Fruit fly (Drosophila melanogaster) whole organism, embryonic: Measurements from ENCODE around the gene Glg1.

Experiments used
- Bteb2 ChIP-seq: fragments of 200-800 bp; sonication (Bioruptor generic); optimal IDR thresholded peaks from 2 replicates; lab custom pipeline; 2016; ENCODE audit warnings: missing biosample characterization, missing genetic modification characterization
- CG1024 ChIP-seq: fragments of 200-800 bp; sonication (Bioruptor generic); IDR thresholded peaks from 2 replicates; pipeline ENCODE4 v1.3.6; 2022; ENCODE audit warnings: missing biosample characterization, missing genetic modification characterization
- CG10959 ChIP-seq: fragments of 200-800 bp; sonication (Bioruptor generic); IDR thresholded peaks from 2 replicates; pipeline ENCODE4 v1.3.6; 2022; ENCODE audit warnings: missing biosample characterization, missing genetic modification characterization
- CG11723 ChIP-seq: fragments of 200-800 bp; sonication (Bioruptor generic); optimal IDR thresholded peaks from 2 replicates; lab custom pipeline; 2017; ENCODE audit warnings: missing biosample characterization, mild to moderate bottlenecking, missing genetic modification characterization
- CG12219 ChIP-seq: fragments of 200-800 bp; sonication (Bioruptor generic); optimal IDR thresholded peaks from 3 replicates; lab custom pipeline; 2018; ENCODE audit warnings: missing biosample characterization, mild to moderate bottlenecking, missing genetic modification characterization
- CG12942 ChIP-seq: fragments of 200-800 bp; sonication (Bioruptor generic); optimal IDR thresholded peaks from 3 replicates; lab custom pipeline; 2016; ENCODE audit warnings: missing biosample characterization, missing genetic modification characterization
- CG15514 ChIP-seq: fragments of 200-800 bp; sonication (Bioruptor generic); optimal IDR thresholded peaks from 3 replicates; lab custom pipeline; 2017; ENCODE audit warnings: missing biosample characterization, missing genetic modification characterization, mild to moderate bottlenecking, moderate library complexity, missing genetic modification reagents
- CG15601 ChIP-seq: fragments of 200-800 bp; sonication (Bioruptor generic); optimal IDR thresholded peaks from 3 replicates; lab custom pipeline; 2019; ENCODE audit warnings: missing biosample characterization, mild to moderate bottlenecking, missing genetic modification characterization, moderate library complexity
- CG1832 ChIP-seq: fragments of 200-800 bp; sonication (Bioruptor generic); optimal IDR thresholded peaks from 2 replicates; lab custom pipeline; 2017; ENCODE audit warnings: missing biosample characterization, mild to moderate bottlenecking, missing genetic modification characterization, inconsistent platforms
- CG2120 ChIP-seq: fragments of 200-800 bp; sonication (Bioruptor generic); optimal IDR thresholded peaks from 3 replicates; lab custom pipeline; 2016; ENCODE audit warnings: missing biosample characterization, missing genetic modification characterization
- CG2678 ChIP-seq: fragments of 200-800 bp; sonication (Bioruptor generic); optimal IDR thresholded peaks from 3 replicates; lab custom pipeline; 2019; ENCODE audit warnings: missing biosample characterization, mild to moderate bottlenecking, missing genetic modification characterization, moderate library complexity
- CG2875 ChIP-seq: fragments of 200-800 bp; sonication (Bioruptor generic); optimal IDR thresholded peaks from 2 replicates; lab custom pipeline; 2017; ENCODE audit warnings: missing biosample characterization, mild to moderate bottlenecking, missing genetic modification characterization, missing genetic modification reagents
- CG2889 ChIP-seq: fragments of 200-800 bp; sonication (Bioruptor generic); IDR thresholded peaks from 3 replicates; pipeline ENCODE4 v1.3.6; 2022; ENCODE audit warnings: missing biosample characterization, missing genetic modification characterization
- CG34422 ChIP-seq: fragments of 200-800 bp; sonication (Bioruptor generic); IDR thresholded peaks from 3 replicates; pipeline ENCODE4 v1.3.6; 2022; ENCODE audit warnings: missing biosample characterization, missing genetic modification characterization
- CG3995 ChIP-seq: fragments of 200-800 bp; sonication (Bioruptor generic); optimal IDR thresholded peaks from 3 replicates; lab custom pipeline; 2016; ENCODE audit warnings: missing biosample characterization, missing genetic modification characterization
- CG6654 ChIP-seq: fragments of 200-800 bp; sonication (Bioruptor generic); optimal IDR thresholded peaks from 2 replicates; lab custom pipeline; 2017; ENCODE audit warnings: missing biosample characterization, mild to moderate bottlenecking, missing genetic modification characterization
- CG7271 ChIP-seq: fragments of 200-800 bp; sonication (Bioruptor generic); optimal IDR thresholded peaks from 2 replicates; lab custom pipeline; 2018; ENCODE audit warnings: missing biosample characterization, mild to moderate bottlenecking, missing genetic modification characterization, moderate library complexity
- Dip2 ChIP-seq: fragments of 200-800 bp; sonication (Bioruptor generic); IDR thresholded peaks from 2 replicates; pipeline ENCODE4 v1.3.6; 2022; ENCODE audit warnings: missing biosample characterization, missing genetic modification characterization
- Fer3 ChIP-seq: fragments of 200-800 bp; sonication (Bioruptor generic); optimal IDR thresholded peaks from 2 replicates; lab custom pipeline; 2018; ENCODE audit warnings: missing biosample characterization, mild to moderate bottlenecking, missing genetic modification characterization, moderate library complexity
- HLH54F ChIP-seq: fragments of 200-800 bp; sonication (Bioruptor generic); optimal IDR thresholded peaks from 3 replicates; lab custom pipeline; 2016; ENCODE audit warnings: missing biosample characterization, missing genetic modification characterization
- Lim3 ChIP-seq: fragments of 200-800 bp; sonication (Bioruptor generic); IDR thresholded peaks from 2 replicates; pipeline ENCODE4 v1.3.6; 2022; ENCODE audit warnings: missing biosample characterization, missing genetic modification characterization
- Oaz ChIP-seq: fragments of 200-800 bp; sonication (Bioruptor generic); IDR thresholded peaks from 2 replicates; pipeline ENCODE4 v1.3.6; 2022; ENCODE audit warnings: missing biosample characterization, missing genetic modification characterization
- Poxn ChIP-seq: fragments of 200-800 bp; sonication (Bioruptor generic); IDR thresholded peaks from 2 replicates; pipeline ENCODE4 v1.3.6; 2022; ENCODE audit warnings: missing biosample characterization, missing genetic modification characterization
- Scr ChIP-seq: fragments of 200-800 bp; sonication (Bioruptor generic); IDR thresholded peaks from 2 replicates; pipeline ENCODE4 v1.3.6; 2022; ENCODE audit warnings: missing biosample characterization, missing genetic modification characterization; ENCODE audit not compliant: partially characterized antibody
- Trl ChIP-seq, 3 experiments: fragments of >200 bp in 2 of 3; fragments of 200-800 bp in 1 of 3; sonication (Bioruptor generic) in 1 of 3; optimal IDR thresholded peaks; 2 replicates in 1 of 3; 3 replicates in 2 of 3; lab custom pipeline; 2016 to 2017; ENCODE audit warnings: missing biosample characterization in 1 of 3, missing genetic modification characterization in 1 of 3
- chinmo ChIP-seq: fragments of 200-800 bp; sonication (Bioruptor generic); IDR thresholded peaks from 4 replicates; pipeline ENCODE4 v1.3.6; 2022; ENCODE audit warnings: missing biosample characterization, missing genetic modification characterization; ENCODE audit not compliant: partially characterized antibody
- chn ChIP-seq: fragments of 200-800 bp; sonication (Bioruptor generic); optimal IDR thresholded peaks from 2 replicates; lab custom pipeline; 2016; ENCODE audit warnings: missing biosample characterization, missing genetic modification characterization
- ci ChIP-seq: fragments of 200-800 bp; sonication (Bioruptor generic); IDR thresholded peaks from 3 replicates; pipeline ENCODE4 v1.3.6; 2022; ENCODE audit warnings: missing biosample characterization, missing genetic modification characterization
- emc ChIP-seq: fragments of 200-800 bp; sonication (Bioruptor generic); optimal IDR thresholded peaks from 2 replicates; lab custom pipeline; 2016; ENCODE audit warnings: missing biosample characterization, missing genetic modification characterization
- gsb ChIP-seq: fragments of 200-800 bp; sonication (Bioruptor generic); IDR thresholded peaks from 2 replicates; pipeline ENCODE4 v1.3.6; 2022; ENCODE audit warnings: missing biosample characterization, missing genetic modification characterization
- hb ChIP-seq: fragments of 200-800 bp; sonication (Bioruptor generic); IDR thresholded peaks from 3 replicates; pipeline ENCODE4 v1.3.6; 2022; ENCODE audit warnings: missing biosample characterization, missing genetic modification characterization; ENCODE audit not compliant: partially characterized antibody
- ind ChIP-seq: fragments of 200-800 bp; sonication (Bioruptor generic); optimal IDR thresholded peaks from 3 replicates; lab custom pipeline; 2016; ENCODE audit warnings: missing biosample characterization, missing genetic modification characterization
- kah ChIP-seq: fragments of 200-800 bp; sonication (Bioruptor generic); optimal IDR thresholded peaks from 2 replicates; lab custom pipeline; 2018; ENCODE audit warnings: missing biosample characterization, mild to moderate bottlenecking, missing genetic modification characterization
- kay ChIP-seq: fragments of 200-800 bp; sonication (Bioruptor generic); optimal IDR thresholded peaks from 2 replicates; lab custom pipeline; 2016; ENCODE audit warnings: missing biosample characterization, missing genetic modification characterization
- luna ChIP-seq: fragments of 200-800 bp; sonication (Bioruptor generic); optimal IDR thresholded peaks from 2 replicates; lab custom pipeline; 2016; ENCODE audit warnings: missing biosample characterization, missing genetic modification characterization
- mld ChIP-seq: fragments of 200-800 bp; sonication (Bioruptor generic); IDR thresholded peaks from 3 replicates; pipeline ENCODE4 v1.3.6; 2022; ENCODE audit warnings: missing biosample characterization, missing genetic modification characterization; ENCODE audit not compliant: partially characterized antibody
- p53 ChIP-seq: fragments of 200-800 bp; sonication (Bioruptor generic); optimal IDR thresholded peaks from 2 replicates; lab custom pipeline; 2016; ENCODE audit warnings: missing biosample characterization, missing genetic modification characterization
- pita ChIP-seq: fragments of 200-800 bp; sonication (Bioruptor generic); optimal IDR thresholded peaks from 2 replicates; lab custom pipeline; 2017; ENCODE audit warnings: missing biosample characterization, mild to moderate bottlenecking, missing genetic modification characterization
- prd ChIP-seq, 3 experiments: fragments of >200 bp in 2 of 3; fragments of 200-800 bp in 1 of 3; sonication (Bioruptor generic) in 1 of 3; optimal IDR thresholded peaks in 2 of 3; IDR thresholded peaks in 1 of 3; 2 replicates in 2 of 3; 3 replicates in 1 of 3; pipeline versions ENCODE4 v1.3.6 to Lab custom; 2017 to 2022; ENCODE audit warnings: missing biosample characterization in 1 of 3, missing genetic modification characterization in 1 of 3
- row ChIP-seq: fragments of 200-800 bp; sonication (Bioruptor generic); IDR thresholded peaks from 3 replicates; pipeline ENCODE4 v1.3.6; 2022; ENCODE audit warnings: missing biosample characterization, missing genetic modification characterization
- sc ChIP-seq, 3 experiments: fragments of >200 bp in 2 of 3; fragments of 200-800 bp in 1 of 3; sonication (Bioruptor generic) in 1 of 3; optimal IDR thresholded peaks; 2 replicates in 2 of 3; 3 replicates in 1 of 3; lab custom pipeline; 2017; ENCODE audit warnings: mild to moderate bottlenecking in 1 of 3, missing biosample characterization in 1 of 3, missing genetic modification characterization in 1 of 3, missing genetic modification reagents in 1 of 3
- sd ChIP-seq: fragments of 200-800 bp; sonication (Bioruptor generic); optimal IDR thresholded peaks from 3 replicates; lab custom pipeline; 2018; ENCODE audit warnings: missing biosample characterization, mild to moderate bottlenecking, missing genetic modification characterization, moderate library complexity
- sens ChIP-seq: fragments of 200-800 bp; sonication (Bioruptor generic); peaks from one replicate; lab custom pipeline; 2016; ENCODE audit warnings: missing biosample characterization, missing genetic modification characterization
- sisA ChIP-seq: fragments of 200-800 bp; sonication (Bioruptor generic); IDR thresholded peaks from 2 replicates; pipeline ENCODE4 v1.3.6; 2022; ENCODE audit warnings: missing biosample characterization, missing genetic modification characterization
- sug ChIP-seq: fragments of 200-800 bp; optimal IDR thresholded peaks from 2 replicates; lab custom pipeline; 2019; ENCODE audit warnings: missing biosample characterization, mild to moderate bottlenecking, missing genetic modification characterization, moderate library complexity
- tll ChIP-seq, 2 experiments: fragments of 200-800 bp in 1 of 2; fragments of >200 bp in 1 of 2; sonication (Bioruptor generic) in 1 of 2; optimal IDR thresholded peaks; 2 replicates each; lab custom pipeline; 2017 to 2019; ENCODE audit warnings: missing biosample characterization in 2 of 2, missing genetic modification characterization in 2 of 2, mild to moderate bottlenecking in 1 of 2, moderate library complexity in 1 of 2
- trh ChIP-seq: fragments of 200-800 bp; sonication (Bioruptor generic); optimal IDR thresholded peaks from 2 replicates; lab custom pipeline; 2016; ENCODE audit warnings: missing biosample characterization, missing genetic modification characterization
- ttk ChIP-seq: fragments of 200-800 bp; sonication (Bioruptor generic); IDR thresholded peaks from 2 replicates; pipeline ENCODE4 v2.1.2; 2022; ENCODE audit warnings: missing biosample characterization, missing genetic modification characterization
- twi ChIP-seq: fragments of 200-800 bp; optimal IDR thresholded peaks from 2 replicates; lab custom pipeline; 2019; ENCODE audit warnings: missing biosample characterization, mild to moderate bottlenecking, missing genetic modification characterization, moderate library complexity
- z ChIP-seq: fragments of 200-800 bp; sonication (Bioruptor generic); IDR thresholded peaks from 3 replicates; pipeline ENCODE4 v1.3.6; 2022; ENCODE audit warnings: missing biosample characterization, missing genetic modification characterization

Glg1 gene

dm6 chr3L:21453623-21454022, 53.7 kb downstream of the Glg1 start (continued):
- TF ChIP-seq CG2889 (GFP tag; lab: Robert Waterston, UW) (no peak), CG2120 (GFP tag; lab: Kevin White, UChicago) (no peak), ind (GFP tag; lab: Kevin White, UChicago) (peak; percentile 11), prd (optimal IDR thresholded peaks at IDR 0.05; lab: Kevin White, UChicago) (no peak), prd (GFP tag; IDR thresholded peaks at IDR 0.05; lab: Robert Waterston, UW) (peak; percentile 80), CG10959 (GFP tag; lab: Robert Waterston, UW) (peak; percentile 79), Scr (GFP tag; lab: Robert Waterston, UW) (no peak), pita (GFP tag; lab: Kevin White, UChicago) (no peak), CG34422 (GFP tag; lab: Robert Waterston, UW) (no peak), ci (GFP tag; lab: Robert Waterston, UW) (peak; percentile 45; the same call in 1 of the 3 replicates), Poxn (GFP tag; lab: Robert Waterston, UW) (no peak), p53 (GFP tag; lab: Kevin White, UChicago) (no peak), CG15601 (tag; lab: Kevin White, UChicago) (peak; percentile 50), CG2678 (tag; lab: Kevin White, UChicago) (peak; percentile 58), CG12942 (GFP tag; lab: Kevin White, UChicago) (no peak), Bteb2 (GFP tag; lab: Kevin White, UChicago) (no peak), ttk (GFP tag; lab: Robert Waterston, UW) (0 out of 2 replicates have a peak, but pooled peaks have one; percentile 37), CG12219 (peak; percentile 56), Fer3 (tag; lab: Kevin White, UChicago) (no peak), z (no peak), kay (GFP tag; lab: Kevin White, UChicago) (peak; percentile 29), chn (peak; percentile 67), twi (tag; lab: Kevin White, UChicago) (no peak), mld (no peak), CG3995 (GFP tag; lab: Kevin White, UChicago) (no peak), tll (GFP tag; optimal IDR thresholded peaks at IDR 0.05; lab: Kevin White, UChicago) (no peak), HLH54F (GFP tag; lab: Kevin White, UChicago) (no peak), luna (GFP tag; lab: Kevin White, UChicago) (no peak), CG7271 (tag; lab: Kevin White, UChicago) (no peak), Lim3 (GFP tag; lab: Robert Waterston, UW) (no peak), Trl (optimal IDR thresholded peaks at IDR 0.05; lab: Kevin White, UChicago) (no peak), Trl (GFP tag; optimal IDR thresholded peaks at IDR 0.05; lab: Kevin White, UChicago) (peak; percentile 47), Oaz (GFP tag; lab: Robert Waterston, UW) (no peak), sens (GFP tag; lab: Kevin White, UChicago) (peak; percentile 96), CG2875 (peak; percentile 52), row (GFP tag; lab: Robert Waterston, UW) (peak; percentile 74), gsb (GFP tag; lab: Robert Waterston, UW) (no peak), Dip2 (GFP tag; lab: Robert Waterston, UW) (no peak), CG1832 (GFP tag; lab: Kevin White, UChicago) (no peak), trh (GFP tag; lab: Kevin White, UChicago) (no peak), CG6654 (GFP tag; lab: Kevin White, UChicago) (peak; percentile 6), CG11723 (GFP tag; lab: Kevin White, UChicago) (peak; percentile 9), kah (GFP tag; lab: Kevin White, UChicago) (no peak), hb (no peak), sd (tag; lab: Kevin White, UChicago) (no peak), sc (optimal IDR thresholded peaks at IDR 0.05; lab: Kevin White, UChicago) (no peak), sc (GFP tag; optimal IDR thresholded peaks at IDR 0.05; lab: Kevin White, UChicago) (peak; percentile 34), sisA (GFP tag; lab: Robert Waterston, UW) (peak; percentile 42; the same call in 1 of the 2 replicates), emc (no peak), CG1024 (GFP tag; lab: Robert Waterston, UW) (no peak), chinmo (GFP tag; lab: Robert Waterston, UW) (no peak), CG15514 (GFP tag; lab: Kevin White, UChicago) (no peak), sug (tag; lab: Kevin White, UChicago) (no peak)
